Fruit fly (Drosophila melanogaster): ENCODE results near the gene CG33189.

CG33189 gene

DNA sequence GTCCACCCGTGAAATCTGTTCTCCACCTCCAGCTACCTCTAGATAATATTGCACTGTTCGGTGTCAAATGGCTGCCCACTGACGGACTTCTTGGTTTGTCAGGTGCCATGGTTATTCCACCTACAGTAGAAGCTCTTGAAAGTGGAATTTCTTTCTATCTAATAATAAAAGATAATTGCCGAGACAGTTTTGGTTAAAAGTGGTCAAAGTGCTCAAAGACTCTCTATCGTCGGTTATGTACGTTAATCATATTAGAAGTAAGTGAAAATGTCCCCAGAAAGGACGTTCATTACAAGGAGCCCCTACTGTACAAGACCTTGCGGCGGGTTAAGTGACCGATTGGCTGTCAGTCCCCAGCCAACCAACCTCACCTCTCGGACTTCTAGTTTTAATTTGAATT lies 36.4 kb downstream of the CG33189 start (continued):
- TF ChIP-seq knrl (GFP tag; IDR thresholded peaks at IDR 0.05; ENCODE audit: partially characterized antibody) (no peak), eyg (GFP tag; optimal IDR thresholded peaks at IDR 0.05) (no peak), CG1792 (GFP tag; optimal IDR thresholded peaks at IDR 0.05) (no peak), Lhr (GFP tag; optimal IDR thresholded peaks at IDR 0.05) (no peak), unpg (GFP tag; optimal IDR thresholded peaks at IDR 0.05) (peak; percentile 65), Dip2 (GFP tag; IDR thresholded peaks at IDR 0.05) (no peak), CG9215 (GFP tag; IDR thresholded peaks at IDR 0.05) (peak; percentile 23; the same call in 1 of the 2 replicates), Kr (GFP tag; optimal IDR thresholded peaks at IDR 0.05) (no peak), vfl (GFP tag; optimal IDR thresholded peaks at IDR 0.05) (peak; percentile 8), E2f1 (GFP tag; IDR thresholded peaks at IDR 0.05) (peak; percentile 59; the same call in 1 of the 2 replicates), CG7271 (tag; optimal IDR thresholded peaks at IDR 0.05) (no peak), CG15269 (tag; optimal IDR thresholded peaks at IDR 0.05) (peak; percentile 73), yki (optimal IDR thresholded peaks at IDR 0.05) (no peak), CG3847 (GFP tag; IDR thresholded peaks at IDR 0.05) (peak; percentile 52), CG6689 (GFP tag; IDR thresholded peaks at IDR 0.05) (peak; percentile 61), CG12942 (GFP tag; optimal IDR thresholded peaks at IDR 0.05) (no peak), kah (GFP tag; optimal IDR thresholded peaks at IDR 0.05) (no peak), Ets97D (GFP tag; optimal IDR thresholded peaks at IDR 0.05) (no peak), Ptx1 (GFP tag; IDR thresholded peaks at IDR 0.05) (peak; percentile 77), lab (GFP tag; optimal IDR thresholded peaks at IDR 0.05) (peak; percentile 50), Deaf1 (tag; optimal IDR thresholded peaks at IDR 0.05) (no peak), Dp (GFP tag; optimal IDR thresholded peaks at IDR 0.05) (no peak), odd (GFP tag; optimal IDR thresholded peaks at IDR 0.05) (peak; percentile 14), hth (optimal IDR thresholded peaks at IDR 0.05) (no peak), sob (GFP tag; IDR thresholded peaks at IDR 0.05) (peak; percentile 42; the same call in 1 of the 2 replicates), ems (GFP tag; optimal IDR thresholded peaks at IDR 0.05) (peak; percentile 20), az2 (GFP tag; optimal IDR thresholded peaks at IDR 0.05) (peak; percentile 34), CG2129 (GFP tag; IDR thresholded peaks at IDR 0.05; ENCODE audit: partially characterized antibody) (no peak), CG5180 (GFP tag; optimal IDR thresholded peaks at IDR 0.05) (no peak), CG30431 (GFP tag; optimal IDR thresholded peaks at IDR 0.05) (peak; percentile 22), Pdp1 (GFP tag; optimal IDR thresholded peaks at IDR 0.05) (peak in 1 of 2 experiments; percentile 62), bcd (GFP tag; optimal IDR thresholded peaks at IDR 0.05) (peak; percentile 10), Chrac-16 (GFP tag; optimal IDR thresholded peaks at IDR 0.05) (peak; percentile 28), gsb-n (tag; optimal IDR thresholded peaks at IDR 0.05) (peak; percentile 15), so (GFP tag; IDR thresholded peaks at IDR 0.05) (peak; percentile 42; the same call in 1 of the 3 replicates), tap (tag; optimal IDR thresholded peaks at IDR 0.05) (no peak), Hmx (GFP tag; optimal IDR thresholded peaks at IDR 0.05) (no peak), zfh1 (GFP tag; IDR thresholded peaks at IDR 0.05) (peak; percentile 40; the same call in 1 of the 3 replicates), CG18476 (GFP tag; optimal IDR thresholded peaks at IDR 0.05) (no peak), sima (GFP tag; optimal IDR thresholded peaks at IDR 0.05) (no peak), Opbp (GFP tag; IDR thresholded peaks at IDR 0.05; ENCODE audit: partially characterized antibody) (no peak), CG16863 (GFP tag; optimal IDR thresholded peaks at IDR 0.05) (peak; percentile 26), cato (GFP tag; optimal IDR thresholded peaks at IDR 0.05; ENCODE audit: borderline replicate concordance) (no peak), CG7963 (GFP tag; IDR thresholded peaks at IDR 0.05; ENCODE audit: partially characterized antibody) (no peak), Mad (GFP tag; optimal IDR thresholded peaks at IDR 0.05) (peak; percentile 35), luna (GFP tag; optimal IDR thresholded peaks at IDR 0.05) (no peak), ftz-f1 (GFP tag; optimal IDR thresholded peaks at IDR 0.05) (no peak), Oaz (GFP tag; IDR thresholded peaks at IDR 0.05) (no peak), CG6854 (GFP tag; optimal IDR thresholded peaks at IDR 0.05) (no peak), Ets65A (GFP tag) (no peak), CG3838 (GFP tag; optimal IDR thresholded peaks at IDR 0.05) (no peak), CG16815 (GFP tag; optimal IDR thresholded peaks at IDR 0.05) (peak; percentile 43)

Measured in whole organism, embryonic.